Worm (Caenorhabditis elegans): ENCODE results near the gene VF13D12L.3.

DNA sequence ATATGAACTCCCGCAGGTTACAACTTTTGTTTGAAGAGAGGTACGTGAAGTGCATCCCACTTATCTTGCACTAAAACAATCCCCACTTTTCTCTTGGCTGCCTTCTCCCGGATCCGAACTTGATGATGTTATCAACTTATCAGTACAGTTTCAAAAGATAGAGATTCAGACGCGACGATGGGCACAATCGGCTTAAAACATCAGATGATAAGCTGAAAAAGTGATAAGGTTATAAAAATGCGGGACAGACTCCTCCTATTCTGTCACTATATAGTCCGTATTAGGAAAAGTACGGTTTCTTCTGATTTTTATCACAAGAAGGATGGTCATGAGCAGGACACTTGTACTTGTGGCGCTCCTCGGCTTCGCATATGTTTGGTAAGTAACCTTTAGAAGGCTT, 33.4 kb downstream of the VF13D12L.3 start, which contains the start of gene ctsa-1.2:
- no peak for TF ChIP-seq ztf-3 (GFP tag; optimal IDR thresholded peaks at IDR 0.05)
- no peak for TF ChIP-seq bed-2 (GFP tag; IDR thresholded peaks at IDR 0.05)
- no peak for TF ChIP-seq ztf-28 (GFP tag; IDR thresholded peaks at IDR 0.05)
- no peak for TF ChIP-seq attf-5 (GFP tag; optimal IDR thresholded peaks at IDR 0.05)
- no peak for TF ChIP-seq ama-1 (optimal IDR thresholded peaks at IDR 0.05)
- no peak for TF ChIP-seq ama-1 (GFP tag; optimal IDR thresholded peaks at IDR 0.05)
- no peak for TF ChIP-seq F57C9.4 (tag; optimal IDR thresholded peaks at IDR 0.05)

Measured in whole organism, young adult.